Worm (Caenorhabditis elegans) whole organism, L4 larva: ENCODE results near the gene ergi-3.

Experiments
- D1046.2 ChIP-seq: fragments of 200-800 bp; sonication (Bioruptor generic); IDR thresholded peaks from 2 replicates; pipeline ENCODE4 v1.3.6; 2022; ENCODE audit warnings: missing genetic modification characterization, missing compliant biosample characterization
- F10B5.3 ChIP-seq: sonication (generic microtip); optimal IDR thresholded peaks from 2 replicates; lab custom pipeline; 2016; ENCODE audit warnings: mild to moderate bottlenecking, missing genetic modification characterization, missing compliant biosample characterization
- F37D6.2 ChIP-seq: sonication (generic microtip); optimal IDR thresholded peaks from 2 replicates; lab custom pipeline; 2016; ENCODE audit warnings: mild to moderate bottlenecking, missing genetic modification characterization, missing compliant biosample characterization
- R02D3.7 ChIP-seq: fragments of 150-350 bp; sonication (generic microtip); optimal IDR thresholded peaks from 3 replicates; lab custom pipeline; 2014; ENCODE audit warnings: missing biosample characterization, missing genetic modification characterization
- Y5F2A.4 ChIP-seq: fragments of 200-800 bp; sonication (Bioruptor generic); optimal IDR thresholded peaks from 2 replicates; lab custom pipeline; 2018; ENCODE audit warnings: mild to moderate bottlenecking, missing genetic modification characterization, missing compliant biosample characterization
- ZK546.5 ChIP-seq, 2 experiments: sonication (generic microtip); optimal IDR thresholded peaks; 2 replicates each; lab custom pipeline; 2017; ENCODE audit warnings: missing biosample characterization in 2 of 2, missing genetic modification characterization in 2 of 2
- aha-1 ChIP-seq: fragments of 150-350 bp; peaks from one replicate; lab custom pipeline; 2014; ENCODE audit warnings: missing biosample characterization, missing genetic modification characterization
- arid-1 ChIP-seq: fragments of 200-800 bp; sonication (Bioruptor generic); conservative IDR thresholded peaks from 2 replicates; pipeline ENCODE4 v1.3.6; 2022; ENCODE audit warnings: missing genetic modification reagents, missing genetic modification characterization, missing compliant biosample characterization
- ceh-20 ChIP-seq: fragments of 200-800 bp; sonication (Bioruptor generic); IDR thresholded peaks from 2 replicates; pipeline ENCODE4 v1.3.6; 2022; ENCODE audit warnings: missing genetic modification reagents, missing genetic modification characterization, missing compliant biosample characterization
- ceh-28 ChIP-seq: fragments of 150-350 bp; optimal IDR thresholded peaks from 2 replicates; lab custom pipeline; 2014; ENCODE audit warnings: missing biosample characterization, missing genetic modification reagents, missing genetic modification characterization
- ceh-44 ChIP-seq: fragments of 200-800 bp; sonication (Bioruptor generic); IDR thresholded peaks from 2 replicates; pipeline ENCODE4 v1.3.6; 2022; ENCODE audit warnings: missing genetic modification reagents, missing genetic modification characterization, missing compliant biosample characterization
- ceh-82 ChIP-seq: sonication (generic microtip); optimal IDR thresholded peaks from 2 replicates; lab custom pipeline; 2017; ENCODE audit warnings: missing biosample characterization, missing genetic modification characterization
- cey-2 ChIP-seq: sonication (generic microtip); optimal IDR thresholded peaks from 3 replicates; lab custom pipeline; 2017; ENCODE audit warnings: missing genetic modification characterization, mild to moderate bottlenecking, missing compliant biosample characterization, antibody characterized with exemption, borderline replicate concordance; ENCODE audit not compliant: insufficient read depth
- ctbp-1 ChIP-seq: fragments of 200-800 bp; sonication (Bioruptor generic); IDR thresholded peaks from 2 replicates; pipeline ENCODE4 v1.3.6; 2022; ENCODE audit warnings: missing genetic modification reagents, missing genetic modification characterization, missing compliant biosample characterization
- dmd-8 ChIP-seq: fragments of 200-800 bp; sonication (Bioruptor generic); IDR thresholded peaks from 2 replicates; pipeline ENCODE4 v1.3.6; 2022; ENCODE audit warnings: missing genetic modification characterization, missing compliant biosample characterization
- dmd-9 ChIP-seq: fragments of 200-800 bp; sonication (Bioruptor generic); IDR thresholded peaks from 2 replicates; pipeline ENCODE4 v1.3.6; 2022; ENCODE audit warnings: missing genetic modification reagents, missing genetic modification characterization, missing compliant biosample characterization
- dpl-1 ChIP-seq: fragments of 150-350 bp; optimal IDR thresholded peaks from 2 replicates; lab custom pipeline; 2014; ENCODE audit warnings: missing biosample characterization, missing genetic modification reagents, missing genetic modification characterization
- egl-43 ChIP-seq: fragments of 200-800 bp; sonication (Bioruptor generic); IDR thresholded peaks from 2 replicates; pipeline ENCODE4 v1.3.6; 2022; ENCODE audit warnings: missing genetic modification reagents, missing genetic modification characterization, missing compliant biosample characterization
- fos-1 ChIP-seq: fragments of 150-350 bp; optimal IDR thresholded peaks from 2 replicates; lab custom pipeline; 2014; ENCODE audit warnings: missing biosample characterization, missing genetic modification characterization
- gei-8 ChIP-seq: fragments of 200-800 bp; sonication (Bioruptor generic); optimal IDR thresholded peaks from 2 replicates; lab custom pipeline; 2018; ENCODE audit warnings: mild to moderate bottlenecking, missing genetic modification characterization, missing compliant biosample characterization
- hlh-11 ChIP-seq: fragments of 200-800 bp; sonication (Bioruptor generic); optimal IDR thresholded peaks from 2 replicates; lab custom pipeline; 2018; ENCODE audit warnings: mild to moderate bottlenecking, missing genetic modification characterization, missing compliant biosample characterization
- hmg-1.1 ChIP-seq: fragments of 200-800 bp; sonication (Bioruptor generic); IDR thresholded peaks from 2 replicates; pipeline ENCODE4 v1.3.6; 2022; ENCODE audit warnings: missing genetic modification reagents, missing genetic modification characterization, missing compliant biosample characterization
- lin-15B ChIP-seq: fragments of 150-350 bp; sonication (generic microtip); optimal IDR thresholded peaks from 3 replicates; lab custom pipeline; 2014; ENCODE audit warnings: missing biosample characterization, missing genetic modification characterization
- lin-38 ChIP-seq: fragments of 200-800 bp; sonication (Bioruptor generic); IDR thresholded peaks from 2 replicates; pipeline ENCODE4 v1.3.6; 2022; ENCODE audit warnings: missing genetic modification reagents, missing genetic modification characterization, missing compliant biosample characterization
- lsy-2 ChIP-seq, 2 experiments: fragments of 150-350 bp in 1 of 2; sonication (generic microtip) in 1 of 2; optimal IDR thresholded peaks; 2 replicates each; lab custom pipeline; 2014 to 2017; ENCODE audit warnings: missing biosample characterization in 2 of 2, missing genetic modification characterization in 2 of 2
- madf-5 ChIP-seq, 2 experiments: fragments of 200-800 bp; sonication (Bioruptor generic); IDR thresholded peaks; 2 replicates each; pipeline ENCODE4 v1.3.6; 2022; ENCODE audit warnings: missing compliant biosample characterization in 2 of 2, missing genetic modification characterization in 2 of 2
- mdl-1 ChIP-seq, 2 experiments: fragments of 150-350 bp in 1 of 2; sonication (generic microtip) in 1 of 2; optimal IDR thresholded peaks; 2 replicates each; lab custom pipeline; 2014 to 2017; ENCODE audit warnings: missing biosample characterization in 2 of 2, missing genetic modification characterization in 2 of 2
- mdt-29 ChIP-seq: fragments of 200-800 bp; sonication (Bioruptor generic); IDR thresholded peaks from 2 replicates; pipeline ENCODE4 v1.3.6; 2022; ENCODE audit warnings: missing genetic modification reagents, missing genetic modification characterization, missing compliant biosample characterization
- mep-1 ChIP-seq: fragments of 150-350 bp; sonication (generic microtip); optimal IDR thresholded peaks from 3 replicates; lab custom pipeline; 2014; ENCODE audit warnings: missing biosample characterization, missing genetic modification characterization
- nhr-111 ChIP-seq: fragments of 200-800 bp; sonication (Bioruptor generic); optimal IDR thresholded peaks from 2 replicates; lab custom pipeline; 2018; ENCODE audit warnings: mild to moderate bottlenecking, missing genetic modification characterization, missing compliant biosample characterization
- nhr-41 ChIP-seq: fragments of 200-800 bp; sonication (Bioruptor generic); IDR thresholded peaks from 2 replicates; pipeline ENCODE4 v1.3.6; 2022; ENCODE audit warnings: missing genetic modification reagents, missing genetic modification characterization, missing compliant biosample characterization
- nhr-48 ChIP-seq: sonication (generic microtip); optimal IDR thresholded peaks from 2 replicates; lab custom pipeline; 2016; ENCODE audit warnings: mild to moderate bottlenecking, missing genetic modification characterization, missing compliant biosample characterization
- nhr-6 ChIP-seq: fragments of 150-350 bp; optimal IDR thresholded peaks from 2 replicates; lab custom pipeline; 2014; ENCODE audit warnings: missing biosample characterization, missing genetic modification characterization
- nhr-76 ChIP-seq: fragments of 150-350 bp; optimal IDR thresholded peaks from 2 replicates; lab custom pipeline; 2014; ENCODE audit warnings: missing biosample characterization, missing genetic modification characterization
- php-3 ChIP-seq: fragments of 200-800 bp; sonication (Bioruptor generic); IDR thresholded peaks from 2 replicates; pipeline ENCODE4 v1.3.6; 2022; ENCODE audit warnings: missing genetic modification reagents, missing genetic modification characterization, missing compliant biosample characterization
- pqm-1 ChIP-seq: sonication (generic microtip); optimal IDR thresholded peaks from 2 replicates; lab custom pipeline; 2017; ENCODE audit warnings: missing biosample characterization, missing genetic modification characterization
- rbr-2 ChIP-seq: sonication (generic microtip); optimal IDR thresholded peaks from 2 replicates; lab custom pipeline; 2016; ENCODE audit warnings: missing genotype, missing genetic modification characterization, missing compliant biosample characterization
- saeg-2 ChIP-seq: fragments of 200-800 bp; sonication (Bioruptor generic); IDR thresholded peaks from 2 replicates; pipeline ENCODE4 v1.3.6; 2022; ENCODE audit warnings: missing genetic modification reagents, missing genetic modification characterization, missing compliant biosample characterization
- sdz-12 ChIP-seq: fragments of 200-800 bp; sonication (Bioruptor generic); optimal IDR thresholded peaks from 2 replicates; lab custom pipeline; 2018; ENCODE audit warnings: mild to moderate bottlenecking, missing genetic modification characterization, missing compliant biosample characterization
- set-16 ChIP-seq: fragments of 200-800 bp; sonication (Bioruptor generic); IDR thresholded peaks from 2 replicates; pipeline ENCODE4 v1.3.6; 2022; ENCODE audit warnings: missing genetic modification reagents, missing genetic modification characterization, missing compliant biosample characterization
- skn-1 ChIP-seq: fragments of 150-350 bp; optimal IDR thresholded peaks from 2 replicates; lab custom pipeline; 2014; ENCODE audit warnings: missing biosample characterization, missing genetic modification characterization
- snpc-4 ChIP-seq: fragments of 150-350 bp; optimal IDR thresholded peaks from 2 replicates; lab custom pipeline; 2014; ENCODE audit warnings: missing biosample characterization, missing genetic modification characterization
- spr-1 ChIP-seq: sonication (generic microtip); optimal IDR thresholded peaks from 2 replicates; lab custom pipeline; 2016; ENCODE audit warnings: mild to moderate bottlenecking, missing genetic modification characterization, missing compliant biosample characterization
- tag-97 ChIP-seq: fragments of 200-800 bp; sonication (Bioruptor generic); IDR thresholded peaks from 2 replicates; pipeline ENCODE4 v1.3.6; 2022; ENCODE audit warnings: missing genetic modification characterization, missing compliant biosample characterization
- unc-130 ChIP-seq: sonication (generic microtip); optimal IDR thresholded peaks from 2 replicates; lab custom pipeline; 2016; ENCODE audit warnings: missing genetic modification reagents, missing genetic modification characterization, missing compliant biosample characterization
- vab-7 ChIP-seq: fragments of 200-800 bp; sonication (Bioruptor generic); IDR thresholded peaks from 2 replicates; pipeline ENCODE4 v1.3.6; 2022; ENCODE audit warnings: missing genetic modification reagents, missing genetic modification characterization, missing compliant biosample characterization
- zag-1 ChIP-seq: fragments of 150-350 bp; optimal IDR thresholded peaks from 2 replicates; lab custom pipeline; 2014; ENCODE audit warnings: missing biosample characterization, missing genetic modification characterization
- zfp-2 ChIP-seq: sonication (generic microtip); optimal IDR thresholded peaks from 2 replicates; lab custom pipeline; 2016; ENCODE audit warnings: mild to moderate bottlenecking, missing genetic modification characterization, missing compliant biosample characterization
- zip-11 ChIP-seq: fragments of 200-800 bp; sonication (Bioruptor generic); IDR thresholded peaks from 2 replicates; pipeline ENCODE4 v1.3.6; 2022; ENCODE audit warnings: missing genetic modification characterization, missing compliant biosample characterization

The ergi-3 gene

ce11 chrX:15608593-15608992, 8.0 kb downstream of the ergi-3 start (continued):
- no peak for TF ChIP-seq ceh-20 (GFP tag; lab: Robert Waterston, UW)

- TF ChIP-seq set-16 (GFP tag; lab: Robert Waterston, UW): peak; percentile 68
- TF ChIP-seq lsy-2 (tag; optimal IDR thresholded peaks at IDR 0.05; lab: Kevin White, UChicago): peak; percentile 89 to 92
- no peak for TF ChIP-seq madf-5 (GFP tag; IDR thresholded peaks at IDR 0.05; lab: Robert Waterston, UW)
- no peak for TF ChIP-seq nhr-111 (GFP tag; lab: Kevin White, UChicago)
- peak; percentile 86 for TF ChIP-seq ctbp-1 (GFP tag; lab: Robert Waterston, UW)
- peak; percentile 98 for TF ChIP-seq mep-1 (tag; lab: Kevin White, UChicago)
- peak; percentile 80 for TF ChIP-seq mdt-29 (GFP tag; lab: Robert Waterston, UW)
- TF ChIP-seq dmd-9 (GFP tag; lab: Robert Waterston, UW): no peak
- peak; percentile 76 for TF ChIP-seq arid-1
- TF ChIP-seq hlh-11: peak; percentile 98
- peak; percentile 91 for TF ChIP-seq nhr-48 (tag; lab: Kevin White, UChicago)
- TF ChIP-seq vab-7 (GFP tag; lab: Robert Waterston, UW): no peak
- TF ChIP-seq dmd-8 (GFP tag; lab: Robert Waterston, UW): no peak
- peak; percentile 95 for TF ChIP-seq nhr-41
- TF ChIP-seq lin-15B (tag; lab: Kevin White, UChicago): peak; percentile 44
- TF ChIP-seq F37D6.2 (tag; lab: Kevin White, UChicago): peak; percentile 88
- TF ChIP-seq Y5F2A.4 (GFP tag; lab: Kevin White, UChicago): no peak
- peak; percentile 99 for TF ChIP-seq mdl-1 (tag; optimal IDR thresholded peaks at IDR 0.05; lab: Kevin White, UChicago)
- TF ChIP-seq ceh-82 (tag; lab: Kevin White, UChicago): no peak
- TF ChIP-seq php-3 (GFP tag; lab: Robert Waterston, UW): peak; percentile 73; the same call in 1 of the 2 replicates
- TF ChIP-seq ceh-28: peak; percentile 65
- TF ChIP-seq aha-1 (tag; lab: Kevin White, UChicago): peak; percentile 91
- peak; percentile 81 for TF ChIP-seq saeg-2
- TF ChIP-seq sdz-12 (GFP tag; lab: Kevin White, UChicago): no peak
- TF ChIP-seq zip-11 (GFP tag; lab: Robert Waterston, UW): no peak
- TF ChIP-seq nhr-6 (tag; lab: Kevin White, UChicago): peak; percentile 94
- peak; percentile 74 for TF ChIP-seq lin-38 (GFP tag; lab: Robert Waterston, UW)
- peak; percentile 83 for TF ChIP-seq spr-1
- no peak for TF ChIP-seq unc-130
- no peak for TF ChIP-seq gei-8
- TF ChIP-seq ceh-20 (GFP tag; lab: Robert Waterston, UW): peak; percentile 81
- TF ChIP-seq rbr-2 (tag; lab: Kevin White, UChicago): peak; percentile 88
- TF ChIP-seq zag-1: peak; percentile 38
- no peak for TF ChIP-seq tag-97 (GFP tag; lab: Robert Waterston, UW)
- TF ChIP-seq hmg-1.1 (GFP tag; lab: Robert Waterston, UW): peak; percentile 71
- TF ChIP-seq R02D3.7 (tag; lab: Kevin White, UChicago): no peak
- TF ChIP-seq dpl-1 (GFP tag; lab: Kevin White, UChicago): peak; percentile 64
- TF ChIP-seq pqm-1: peak; percentile 79
- no peak for TF ChIP-seq F10B5.3 (tag; lab: Kevin White, UChicago)
- TF ChIP-seq D1046.2: peak; percentile 77; the same call in 1 of the 2 replicates
- peak; percentile 80 for TF ChIP-seq nhr-76
- TF ChIP-seq snpc-4 (tag; lab: Kevin White, UChicago): peak; percentile 19
- peak; percentile 61 for TF ChIP-seq cey-2
- no peak for TF ChIP-seq zfp-2
- TF ChIP-seq ceh-44 (GFP tag; lab: Robert Waterston, UW): no peak
- no peak for TF ChIP-seq ZK546.5 (tag; optimal IDR thresholded peaks at IDR 0.05; lab: Kevin White, UChicago)
- TF ChIP-seq skn-1 (tag; lab: Kevin White, UChicago): peak; percentile 52
- TF ChIP-seq fos-1 (tag; lab: Kevin White, UChicago): peak; percentile 59
- TF ChIP-seq egl-43 (GFP tag; lab: Robert Waterston, UW): peak; percentile 84
Observed at ce11 chrX:15607498-15608019, 9.0 kb downstream of the ergi-3 start, which contains the start of gene nipi-3. TSS of gene nipi-3 (plus strand) at chrX:15607969.
